Worm (Caenorhabditis elegans) whole organism, L3 larva: ENCODE results near the gene sdz-35.

Source experiments
- R02D3.7 ChIP-seq: fragments of 150-350 bp; optimal IDR thresholded peaks from 2 replicates; lab custom pipeline; 2014; ENCODE audit warnings: missing biosample characterization, missing genetic modification characterization
- ZK546.5 ChIP-seq: sonication (generic microtip); optimal IDR thresholded peaks from 2 replicates; lab custom pipeline; 2017; ENCODE audit warnings: missing biosample characterization, missing genetic modification characterization
- aly-2 ChIP-seq: fragments of 150-350 bp; optimal IDR thresholded peaks from 2 replicates; lab custom pipeline; 2014; ENCODE audit warnings: missing biosample characterization, missing genetic modification characterization
- ama-1 ChIP-seq: fragments of 150-350 bp; optimal IDR thresholded peaks from 2 replicates; lab custom pipeline; 2018
- ceh-16 ChIP-seq: sonication (generic microtip); optimal IDR thresholded peaks from 2 replicates; lab custom pipeline; 2017; ENCODE audit warnings: missing biosample characterization, missing genetic modification characterization
- ceh-28 ChIP-seq: fragments of 150-350 bp; optimal IDR thresholded peaks from 2 replicates; lab custom pipeline; 2014; ENCODE audit warnings: missing biosample characterization, missing genetic modification reagents, missing genetic modification characterization
- ceh-82 ChIP-seq: fragments of 150-350 bp; optimal IDR thresholded peaks from 2 replicates; lab custom pipeline; 2014; ENCODE audit warnings: missing biosample characterization, missing genetic modification characterization
- ceh-9 ChIP-seq: sonication (generic microtip); optimal IDR thresholded peaks from 2 replicates; lab custom pipeline; 2018; ENCODE audit warnings: missing biosample characterization, missing genetic modification characterization
- daf-12 ChIP-seq: fragments of 150-350 bp; optimal IDR thresholded peaks from 2 replicates; lab custom pipeline; 2014; ENCODE audit warnings: missing biosample characterization, missing genetic modification reagents, missing genetic modification characterization
- egl-27 ChIP-seq: sonication (generic microtip); optimal IDR thresholded peaks from 4 replicates; lab custom pipeline; 2017; ENCODE audit warnings: missing biosample characterization, missing genetic modification reagents, missing genetic modification characterization
- elt-1 ChIP-seq: fragments of 150-350 bp; optimal IDR thresholded peaks from 2 replicates; lab custom pipeline; 2014; ENCODE audit warnings: missing biosample characterization, missing genetic modification characterization
- elt-2 ChIP-seq: sonication (generic microtip); optimal IDR thresholded peaks from 2 replicates; lab custom pipeline; 2016; ENCODE audit warnings: missing genetic modification reagents, mild to moderate bottlenecking, missing genetic modification characterization, missing compliant biosample characterization
- elt-3 ChIP-seq, 3 experiments: fragments of 150-350 bp in 1 of 3; sonication (generic microtip) in 2 of 3; optimal IDR thresholded peaks; 2 replicates in 2 of 3; 4 replicates in 1 of 3; lab custom pipeline; 2014 to 2017; ENCODE audit warnings: missing biosample characterization in 3 of 3, missing genetic modification characterization in 3 of 3
- eor-1 ChIP-seq, 2 experiments: fragments of 150-350 bp; optimal IDR thresholded peaks; 2 replicates each; lab custom pipeline; 2014 to 2018; ENCODE audit warnings: missing biosample characterization in 2 of 2, missing genetic modification characterization in 2 of 2
- fkh-10 ChIP-seq: sonication (generic microtip); optimal IDR thresholded peaks from 2 replicates; lab custom pipeline; 2017; ENCODE audit warnings: missing biosample characterization, missing genetic modification reagents, missing genetic modification characterization
- fkh-2 ChIP-seq: fragments of 150-350 bp; optimal IDR thresholded peaks from 2 replicates; lab custom pipeline; 2014; ENCODE audit warnings: missing biosample characterization, missing genetic modification reagents, missing genetic modification characterization
- fos-1 ChIP-seq: fragments of 150-350 bp; optimal IDR thresholded peaks from 2 replicates; lab custom pipeline; 2014; ENCODE audit warnings: missing biosample characterization, missing genetic modification characterization
- jun-1 ChIP-seq: fragments of 150-350 bp; optimal IDR thresholded peaks from 2 replicates; lab custom pipeline; 2014; ENCODE audit warnings: missing biosample characterization, missing genetic modification reagents, missing genetic modification characterization
- lin-15B ChIP-seq: fragments of 150-350 bp; optimal IDR thresholded peaks from 2 replicates; lab custom pipeline; 2014; ENCODE audit warnings: missing biosample characterization, missing genetic modification characterization
- mml-1 ChIP-seq: fragments of 150-350 bp; sonication (generic microtip); optimal IDR thresholded peaks from 3 replicates; lab custom pipeline; 2014; ENCODE audit warnings: missing biosample characterization, missing genetic modification characterization
- nhr-11 ChIP-seq: fragments of 150-350 bp; optimal IDR thresholded peaks from 2 replicates; lab custom pipeline; 2014; ENCODE audit warnings: missing biosample characterization, missing genetic modification characterization
- nhr-23 ChIP-seq: fragments of 150-350 bp; optimal IDR thresholded peaks from 2 replicates; lab custom pipeline; 2014; ENCODE audit warnings: missing biosample characterization, missing genetic modification reagents, missing genetic modification characterization
- nhr-237 ChIP-seq: fragments of 150-350 bp; optimal IDR thresholded peaks from 2 replicates; lab custom pipeline; 2014; ENCODE audit warnings: missing biosample characterization, missing genetic modification characterization
- nhr-25 ChIP-seq: sonication (generic microtip); optimal IDR thresholded peaks from 2 replicates; lab custom pipeline; 2017; ENCODE audit warnings: missing biosample characterization, missing genetic modification characterization
- nhr-28 ChIP-seq: fragments of 150-350 bp; optimal IDR thresholded peaks from 2 replicates; lab custom pipeline; 2014; ENCODE audit warnings: missing biosample characterization, missing genetic modification characterization
- nhr-43 ChIP-seq: sonication (generic microtip); optimal IDR thresholded peaks from 2 replicates; lab custom pipeline; 2016; ENCODE audit warnings: mild to moderate bottlenecking, missing genetic modification characterization, missing compliant biosample characterization; ENCODE audit not compliant: poor library complexity, severe bottlenecking
- nhr-67 ChIP-seq: fragments of 150-350 bp; optimal IDR thresholded peaks from 2 replicates; lab custom pipeline; 2014; ENCODE audit warnings: missing biosample characterization, missing genetic modification characterization
- nhr-76 ChIP-seq: fragments of 150-350 bp; sonication (generic microtip); optimal IDR thresholded peaks from 5 replicates; lab custom pipeline; 2014; ENCODE audit warnings: missing biosample characterization, missing genetic modification characterization
- nhr-77 ChIP-seq: fragments of 150-350 bp; optimal IDR thresholded peaks from 2 replicates; lab custom pipeline; 2014; ENCODE audit warnings: missing biosample characterization, missing genetic modification characterization
- pha-4 ChIP-seq: fragments of 150-350 bp; optimal IDR thresholded peaks from 2 replicates; lab custom pipeline; 2014; ENCODE audit warnings: missing biosample characterization, missing genetic modification reagents, missing genetic modification characterization
- pqm-1 ChIP-seq: fragments of 150-350 bp; optimal IDR thresholded peaks from 2 replicates; lab custom pipeline; 2017; ENCODE audit warnings: missing biosample characterization, missing genetic modification characterization, inconsistent platforms
- sea-2 ChIP-seq: fragments of 150-350 bp; sonication (generic microtip); optimal IDR thresholded peaks from 4 replicates; lab custom pipeline; 2014; ENCODE audit warnings: missing biosample characterization, missing genetic modification reagents, missing genetic modification characterization
- skn-1 ChIP-seq: fragments of 150-350 bp; optimal IDR thresholded peaks from 2 replicates; lab custom pipeline; 2014; ENCODE audit warnings: missing biosample characterization, missing genetic modification characterization
- snpc-4 ChIP-seq: fragments of 150-350 bp; optimal IDR thresholded peaks from 2 replicates; lab custom pipeline; 2014; ENCODE audit warnings: missing biosample characterization, missing genetic modification characterization
- unc-39 ChIP-seq: sonication (generic microtip); optimal IDR thresholded peaks from 4 replicates; lab custom pipeline; 2017; ENCODE audit warnings: missing biosample characterization, missing genetic modification characterization
- unc-62 ChIP-seq: fragments of 150-350 bp; sonication (generic microtip); optimal IDR thresholded peaks from 4 replicates; lab custom pipeline; 2014; ENCODE audit warnings: missing biosample characterization, missing genetic modification reagents, missing genetic modification characterization
- zag-1 ChIP-seq: fragments of 150-350 bp; optimal IDR thresholded peaks from 2 replicates; lab custom pipeline; 2014; ENCODE audit warnings: missing biosample characterization, missing genetic modification characterization
- ztf-11 ChIP-seq: fragments of 150-350 bp; optimal IDR thresholded peaks from 2 replicates; lab custom pipeline; 2014; ENCODE audit warnings: missing biosample characterization, missing genetic modification characterization
- ztf-4 ChIP-seq: fragments of 150-350 bp; optimal IDR thresholded peaks from 2 replicates; lab custom pipeline; 2014; ENCODE audit warnings: missing biosample characterization, missing genetic modification characterization

Gene sdz-35

ce11 chrII:3237038-3237521 is 28.5 kb upstream of the sdz-35 start, which contains the start of the genes srz-67 and C17F4.11:
srz-67 (minus strand) TSS chrII:3237138.
C17F4.11 (plus strand) TSS chrII:3237471.
- TF ChIP-seq ZK546.5 (tag; lab: Kevin White, UChicago) (no peak), nhr-76 (tag; lab: Kevin White, UChicago) (no peak), nhr-11 (tag; lab: Kevin White, UChicago) (no peak), skn-1 (no peak), nhr-25 (tag; lab: Kevin White, UChicago) (no peak), aly-2 (tag; lab: Kevin White, UChicago) (no peak), elt-3 (tag; optimal IDR thresholded peaks at IDR 0.05; lab: Kevin White, UChicago) (no peak), R02D3.7 (tag; lab: Kevin White, UChicago) (no peak), egl-27 (tag; lab: Kevin White, UChicago) (no peak), ceh-28 (tag; lab: Kevin White, UChicago) (no peak)

ce11 chrII:3234725-3235124 is 26.1 kb upstream of the sdz-35 start, which contains the start of gene C17F4.8:
C17F4.8 (minus strand) TSS chrII:3234825.
- TF ChIP-seq elt-3 (tag; optimal IDR thresholded peaks at IDR 0.05; lab: Kevin White, UChicago) (no peak), nhr-28 (no peak), unc-39 (no peak), ceh-82 (tag; lab: Kevin White, UChicago) (no peak), nhr-23 (tag; lab: Kevin White, UChicago) (no peak), eor-1 (tag; optimal IDR thresholded peaks at IDR 0.05; lab: Kevin White, UChicago) (no peak), R02D3.7 (tag; lab: Kevin White, UChicago) (no peak), lin-15B (no peak), ZK546.5 (tag; lab: Kevin White, UChicago) (no peak), ceh-9 (no peak), nhr-77 (tag; lab: Kevin White, UChicago) (no peak), fkh-2 (tag; lab: Kevin White, UChicago) (no peak), fos-1 (tag; lab: Kevin White, UChicago) (no peak), egl-27 (tag; lab: Kevin White, UChicago) (no peak), snpc-4 (no peak)

ce11 chrII:3230422-3230821 is 21.8 kb upstream of the sdz-35 start, which contains the start of gene srh-297:
srh-297 (minus strand) TSS chrII:3230522.
- no peak for TF ChIP-seq fkh-10
- no peak for TF ChIP-seq nhr-77 (tag; lab: Kevin White, UChicago)
- no peak for TF ChIP-seq unc-62 (GFP tag; lab: Kevin White, UChicago)
- TF ChIP-seq nhr-43: no peak
- TF ChIP-seq, all 47 proteins: peak for 0

ce11 chrII:3225780-3226179 is 17.2 kb upstream of the sdz-35 start, which contains the start of gene ZC239.17:
ZC239.17 (minus strand) TSS chrII:3225880.
- TF ChIP-seq sea-2 (GFP tag; lab: Kevin White, UChicago) (no peak), aly-2 (tag; lab: Kevin White, UChicago) (no peak), ceh-16 (tag; lab: Kevin White, UChicago) (no peak), nhr-67 (tag; lab: Kevin White, UChicago) (no peak), elt-3 (tag; optimal IDR thresholded peaks at IDR 0.05; lab: Kevin White, UChicago) (no peak), mml-1 (tag; lab: Kevin White, UChicago) (no peak), elt-1 (tag; lab: Kevin White, UChicago) (no peak), elt-2 (tag; lab: Kevin White, UChicago) (no peak), daf-12 (tag; lab: Kevin White, UChicago) (no peak), nhr-237 (no peak), nhr-77 (tag; lab: Kevin White, UChicago) (no peak), ceh-28 (tag; lab: Kevin White, UChicago) (no peak), ceh-82 (tag; lab: Kevin White, UChicago) (no peak), lin-15B (no peak), ama-1 (lab: Kevin White, UChicago) (no peak), R02D3.7 (tag; lab: Kevin White, UChicago) (no peak), nhr-28 (no peak), ztf-11 (tag; lab: Kevin White, UChicago) (no peak), fkh-2 (tag; lab: Kevin White, UChicago) (no peak), ZK546.5 (tag; lab: Kevin White, UChicago) (no peak)

DNA sequence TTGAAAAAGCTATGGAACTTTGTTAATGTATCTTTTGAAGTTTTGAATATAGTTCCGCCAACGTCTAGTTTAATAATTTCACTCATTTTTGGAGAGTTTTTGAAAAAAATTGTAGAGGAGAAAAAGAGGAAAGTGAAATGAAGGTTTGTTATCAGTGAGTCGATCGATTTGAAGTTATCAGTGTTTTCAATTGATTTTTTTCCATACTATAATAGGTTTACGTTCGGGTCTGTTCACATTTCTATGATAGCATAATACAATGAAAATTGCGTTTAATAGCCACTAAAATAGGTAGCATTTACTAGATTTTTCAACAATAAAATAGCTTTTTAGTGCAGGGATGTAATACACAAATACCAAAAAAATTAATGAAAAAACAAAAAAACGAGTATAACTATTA is 16.6 kb upstream of the sdz-35 start, which contains the start of gene ZC239.16:
Gene ZC239.16, minus strand, starts transcription at position 120 of the 400 bp plus-strand sequence.
- TF ChIP-seq elt-3 (tag; optimal IDR thresholded peaks at IDR 0.05; lab: Kevin White, UChicago) (no peak), pqm-1 (peak; percentile 55), nhr-11 (tag; lab: Kevin White, UChicago) (no peak), nhr-28 (no peak), eor-1 (tag; optimal IDR thresholded peaks at IDR 0.05; lab: Kevin White, UChicago) (no peak), ztf-4 (tag; lab: Kevin White, UChicago) (no peak), R02D3.7 (tag; lab: Kevin White, UChicago) (no peak), zag-1 (no peak), ceh-16 (tag; lab: Kevin White, UChicago) (no peak), unc-39 (no peak), nhr-237 (no peak), ceh-82 (tag; lab: Kevin White, UChicago) (no peak), elt-2 (tag; lab: Kevin White, UChicago) (peak; percentile 73), pha-4 (tag; lab: Kevin White, UChicago) (peak; percentile 35), nhr-43 (no peak), fkh-10 (no peak), elt-1 (tag; lab: Kevin White, UChicago) (no peak), aly-2 (tag; lab: Kevin White, UChicago) (no peak), nhr-67 (tag; lab: Kevin White, UChicago) (no peak), ceh-28 (tag; lab: Kevin White, UChicago) (no peak), jun-1 (tag; lab: Kevin White, UChicago) (no peak)
- TF ChIP-seq, all 47 proteins: peak for 3
